Worm (Caenorhabditis elegans) whole organism, L4 larva: ENCODE measurements around the gene nspd-6.
A peak's percentile ranks its signal among the peaks of the same experiment; 100 is the strongest.
"Not testable (repeated sequence)": the region's sequence is repeated elsewhere in the genome, so short reads cannot be mapped to it uniquely, and the experiment has no call there.

Experiments
- F49E8.2 ChIP-seq: sonication (generic microtip); optimal IDR thresholded peaks from 2 replicates; lab custom pipeline; 2016; ENCODE audit warnings: missing compliant biosample characterization, mild to moderate bottlenecking, missing genetic modification characterization, borderline replicate concordance
- R02D3.7 ChIP-seq: fragments of 150-350 bp; sonication (generic microtip); optimal IDR thresholded peaks from 3 replicates; lab custom pipeline; 2014; ENCODE audit warnings: missing biosample characterization, missing genetic modification characterization
- Y48G9A.11 ChIP-seq: fragments of 200-800 bp; sonication (Bioruptor generic); IDR thresholded peaks from 2 replicates; pipeline ENCODE4 v1.3.6; 2022; ENCODE audit warnings: missing genetic modification reagents, missing genetic modification characterization, missing compliant biosample characterization
- ZK337.2 ChIP-seq: fragments of 200-800 bp; sonication (Bioruptor generic); IDR thresholded peaks from 2 replicates; pipeline ENCODE4 v1.3.6; 2022; ENCODE audit warnings: missing genetic modification reagents, missing genetic modification characterization, missing compliant biosample characterization
- ZK546.5 ChIP-seq, 2 experiments: sonication (generic microtip); optimal IDR thresholded peaks; 2 replicates each; lab custom pipeline; 2017; ENCODE audit warnings: missing biosample characterization in 2 of 2, missing genetic modification characterization in 2 of 2
- arid-1 ChIP-seq: fragments of 200-800 bp; sonication (Bioruptor generic); conservative IDR thresholded peaks from 2 replicates; pipeline ENCODE4 v1.3.6; 2022; ENCODE audit warnings: missing genetic modification reagents, missing genetic modification characterization, missing compliant biosample characterization
- attf-4 ChIP-seq: sonication (generic microtip); optimal IDR thresholded peaks from 3 replicates; lab custom pipeline; 2017; ENCODE audit warnings: missing biosample characterization, missing genetic modification characterization
- ceh-44 ChIP-seq: fragments of 200-800 bp; sonication (Bioruptor generic); IDR thresholded peaks from 2 replicates; pipeline ENCODE4 v1.3.6; 2022; ENCODE audit warnings: missing genetic modification reagents, missing genetic modification characterization, missing compliant biosample characterization
- ceh-82 ChIP-seq: sonication (generic microtip); optimal IDR thresholded peaks from 2 replicates; lab custom pipeline; 2017; ENCODE audit warnings: missing biosample characterization, missing genetic modification characterization
- ctbp-1 ChIP-seq: fragments of 200-800 bp; sonication (Bioruptor generic); IDR thresholded peaks from 2 replicates; pipeline ENCODE4 v1.3.6; 2022; ENCODE audit warnings: missing genetic modification reagents, missing genetic modification characterization, missing compliant biosample characterization
- daf-12 ChIP-seq: fragments of 150-350 bp; optimal IDR thresholded peaks from 2 replicates; lab custom pipeline; 2014; ENCODE audit warnings: missing biosample characterization, missing genetic modification reagents, missing genetic modification characterization
- daf-16 ChIP-seq, 3 experiments: sonication (generic microtip); optimal IDR thresholded peaks; 2 replicates each; lab custom pipeline; 2016 to 2017; ENCODE audit warnings: missing genetic modification characterization in 3 of 3, missing genetic modification reagents in 3 of 3, mild to moderate bottlenecking in 2 of 3, missing compliant biosample characterization in 2 of 3, missing biosample characterization in 1 of 3, moderate library complexity in 1 of 3
- dmd-9 ChIP-seq: fragments of 200-800 bp; sonication (Bioruptor generic); IDR thresholded peaks from 2 replicates; pipeline ENCODE4 v1.3.6; 2022; ENCODE audit warnings: missing genetic modification reagents, missing genetic modification characterization, missing compliant biosample characterization
- dpl-1 ChIP-seq: fragments of 150-350 bp; optimal IDR thresholded peaks from 2 replicates; lab custom pipeline; 2014; ENCODE audit warnings: missing biosample characterization, missing genetic modification reagents, missing genetic modification characterization
- duxl-1 ChIP-seq: sonication (generic microtip); optimal IDR thresholded peaks from 2 replicates; lab custom pipeline; 2016; ENCODE audit warnings: mild to moderate bottlenecking, missing genetic modification characterization, moderate library complexity, missing compliant biosample characterization; ENCODE audit not compliant: poor library complexity
- egl-43 ChIP-seq: fragments of 200-800 bp; sonication (Bioruptor generic); IDR thresholded peaks from 2 replicates; pipeline ENCODE4 v1.3.6; 2022; ENCODE audit warnings: missing genetic modification reagents, missing genetic modification characterization, missing compliant biosample characterization
- fkh-10 ChIP-seq: fragments of 150-350 bp; optimal IDR thresholded peaks from 2 replicates; lab custom pipeline; 2014; ENCODE audit warnings: missing biosample characterization, missing genetic modification reagents, missing genetic modification characterization
- fos-1 ChIP-seq: fragments of 150-350 bp; optimal IDR thresholded peaks from 2 replicates; lab custom pipeline; 2014; ENCODE audit warnings: missing biosample characterization, missing genetic modification characterization
- hlh-11 ChIP-seq: fragments of 200-800 bp; sonication (Bioruptor generic); optimal IDR thresholded peaks from 2 replicates; lab custom pipeline; 2018; ENCODE audit warnings: mild to moderate bottlenecking, missing genetic modification characterization, missing compliant biosample characterization
- hlh-30 ChIP-seq: sonication (generic microtip); optimal IDR thresholded peaks from 2 replicates; lab custom pipeline; 2017; ENCODE audit warnings: antibody characterized with exemption, mild to moderate bottlenecking, missing genetic modification characterization, missing compliant biosample characterization; ENCODE audit not compliant: insufficient read depth
- lim-7 ChIP-seq: fragments of 200-800 bp; sonication (Bioruptor generic); IDR thresholded peaks from 2 replicates; pipeline ENCODE4 v1.3.6; 2022; ENCODE audit warnings: missing genetic modification characterization, missing compliant biosample characterization
- lin-13 ChIP-seq: fragments of 150-350 bp; optimal IDR thresholded peaks from 2 replicates; lab custom pipeline; 2014; ENCODE audit warnings: missing biosample characterization, missing genetic modification reagents, missing genetic modification characterization
- lin-15B ChIP-seq: fragments of 150-350 bp; sonication (generic microtip); optimal IDR thresholded peaks from 3 replicates; lab custom pipeline; 2014; ENCODE audit warnings: missing biosample characterization, missing genetic modification characterization
- lin-38 ChIP-seq: fragments of 200-800 bp; sonication (Bioruptor generic); IDR thresholded peaks from 2 replicates; pipeline ENCODE4 v1.3.6; 2022; ENCODE audit warnings: missing genetic modification reagents, missing genetic modification characterization, missing compliant biosample characterization
- lin-39 ChIP-seq: fragments of 150-350 bp; optimal IDR thresholded peaks from 2 replicates; lab custom pipeline; 2014; ENCODE audit warnings: missing biosample characterization, missing genetic modification reagents, missing genetic modification characterization
- lsy-2 ChIP-seq, 2 experiments: fragments of 150-350 bp in 1 of 2; sonication (generic microtip) in 1 of 2; optimal IDR thresholded peaks; 2 replicates each; lab custom pipeline; 2014 to 2017; ENCODE audit warnings: missing biosample characterization in 2 of 2, missing genetic modification characterization in 2 of 2
- madf-5 ChIP-seq, 2 experiments: fragments of 200-800 bp; sonication (Bioruptor generic); IDR thresholded peaks; 2 replicates each; pipeline ENCODE4 v1.3.6; 2022; ENCODE audit warnings: missing compliant biosample characterization in 2 of 2, missing genetic modification characterization in 2 of 2
- madf-9 ChIP-seq: fragments of 200-800 bp; sonication (Bioruptor generic); conservative IDR thresholded peaks from 2 replicates; pipeline ENCODE4 v1.3.6; 2022; ENCODE audit warnings: missing genetic modification reagents, missing genetic modification characterization, missing compliant biosample characterization
- mes-2 ChIP-seq: sonication (generic microtip); optimal IDR thresholded peaks from 2 replicates; lab custom pipeline; 2016; ENCODE audit warnings: missing genotype, mild to moderate bottlenecking, missing genetic modification characterization, missing compliant biosample characterization; ENCODE audit not compliant: poor library complexity, severe bottlenecking
- mxl-3 ChIP-seq: fragments of 200-800 bp; sonication (Bioruptor generic); optimal IDR thresholded peaks from 2 replicates; lab custom pipeline; 2018; ENCODE audit warnings: mild to moderate bottlenecking, missing genetic modification characterization, missing compliant biosample characterization
- nhr-237 ChIP-seq: sonication (generic microtip); optimal IDR thresholded peaks from 2 replicates; lab custom pipeline; 2017; ENCODE audit warnings: missing biosample characterization, missing genetic modification characterization
- nhr-77 ChIP-seq: fragments of 150-350 bp; optimal IDR thresholded peaks from 2 replicates; lab custom pipeline; 2014; ENCODE audit warnings: missing biosample characterization, missing genetic modification characterization
- pha-4 ChIP-seq, 2 experiments: fragments of 150-350 bp in 1 of 2; fragments of 200-800 bp in 1 of 2; sonication (Bioruptor generic) in 1 of 2; IDR thresholded peaks in 1 of 2; optimal IDR thresholded peaks in 1 of 2; 2 replicates each; pipeline versions ENCODE4 v1.3.6 to Lab custom; 2014 to 2022; ENCODE audit warnings: missing genetic modification characterization in 2 of 2, missing genetic modification reagents in 2 of 2, missing biosample characterization in 1 of 2, missing compliant biosample characterization in 1 of 2
- pqm-1 ChIP-seq: sonication (generic microtip); optimal IDR thresholded peaks from 2 replicates; lab custom pipeline; 2017; ENCODE audit warnings: missing biosample characterization, missing genetic modification characterization
- rbr-2 ChIP-seq: sonication (generic microtip); optimal IDR thresholded peaks from 2 replicates; lab custom pipeline; 2016; ENCODE audit warnings: missing genotype, missing genetic modification characterization, missing compliant biosample characterization
- saeg-2 ChIP-seq: fragments of 200-800 bp; sonication (Bioruptor generic); IDR thresholded peaks from 2 replicates; pipeline ENCODE4 v1.3.6; 2022; ENCODE audit warnings: missing genetic modification reagents, missing genetic modification characterization, missing compliant biosample characterization
- sdz-12 ChIP-seq: fragments of 200-800 bp; sonication (Bioruptor generic); optimal IDR thresholded peaks from 2 replicates; lab custom pipeline; 2018; ENCODE audit warnings: mild to moderate bottlenecking, missing genetic modification characterization, missing compliant biosample characterization
- snpc-1.2 ChIP-seq: fragments of 200-800 bp; sonication (Bioruptor generic); IDR thresholded peaks from 2 replicates; pipeline ENCODE4 v1.3.6; 2022; ENCODE audit warnings: missing genetic modification reagents, missing genetic modification characterization, missing compliant biosample characterization
- tag-97 ChIP-seq: fragments of 200-800 bp; sonication (Bioruptor generic); IDR thresholded peaks from 2 replicates; pipeline ENCODE4 v1.3.6; 2022; ENCODE audit warnings: missing genetic modification characterization, missing compliant biosample characterization
- vab-7 ChIP-seq: fragments of 200-800 bp; sonication (Bioruptor generic); IDR thresholded peaks from 2 replicates; pipeline ENCODE4 v1.3.6; 2022; ENCODE audit warnings: missing genetic modification reagents, missing genetic modification characterization, missing compliant biosample characterization
- zag-1 ChIP-seq: fragments of 150-350 bp; optimal IDR thresholded peaks from 2 replicates; lab custom pipeline; 2014; ENCODE audit warnings: missing biosample characterization, missing genetic modification characterization
- zfp-3 ChIP-seq: fragments of 200-800 bp; sonication (Bioruptor generic); conservative IDR thresholded peaks from 2 replicates; pipeline ENCODE4 v1.3.6; 2022; ENCODE audit warnings: missing genetic modification reagents, missing genetic modification characterization, missing compliant biosample characterization
- ztf-11 ChIP-seq: fragments of 150-350 bp; optimal IDR thresholded peaks from 2 replicates; lab custom pipeline; 2014; ENCODE audit warnings: missing biosample characterization, missing genetic modification characterization

Gene nspd-6

DNA sequence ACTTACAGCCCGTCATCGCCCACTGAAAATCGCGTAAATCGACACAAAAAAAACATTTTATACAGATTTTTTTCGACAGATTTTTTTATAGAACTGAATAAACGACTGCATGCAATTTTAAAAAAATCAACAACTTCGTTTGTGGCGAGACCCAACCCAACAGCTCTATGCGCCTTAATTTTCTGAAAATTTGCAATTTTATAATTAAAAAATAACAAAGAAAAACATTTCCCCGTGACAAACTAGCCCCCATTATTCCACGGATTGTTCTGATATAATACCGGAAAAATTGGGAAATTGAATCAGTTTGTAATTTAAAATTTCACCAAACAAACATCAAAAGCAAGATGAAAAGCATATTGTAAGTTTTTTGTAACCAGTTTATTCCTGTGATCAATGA, 504 bp upstream of the nspd-6 start, which contains the start of gene ptp-5.1:
ptp-5.1 (plus strand) TSS at position 301 of the 400 bp plus-strand sequence.
- TF ChIP-seq duxl-1, result no peak
- TF ChIP-seq lin-15B (tag; lab: Kevin White, UChicago), result no peak
- TF ChIP-seq daf-12 (tag; lab: Kevin White, UChicago), result no peak
- no peak for TF ChIP-seq saeg-2

DNA sequence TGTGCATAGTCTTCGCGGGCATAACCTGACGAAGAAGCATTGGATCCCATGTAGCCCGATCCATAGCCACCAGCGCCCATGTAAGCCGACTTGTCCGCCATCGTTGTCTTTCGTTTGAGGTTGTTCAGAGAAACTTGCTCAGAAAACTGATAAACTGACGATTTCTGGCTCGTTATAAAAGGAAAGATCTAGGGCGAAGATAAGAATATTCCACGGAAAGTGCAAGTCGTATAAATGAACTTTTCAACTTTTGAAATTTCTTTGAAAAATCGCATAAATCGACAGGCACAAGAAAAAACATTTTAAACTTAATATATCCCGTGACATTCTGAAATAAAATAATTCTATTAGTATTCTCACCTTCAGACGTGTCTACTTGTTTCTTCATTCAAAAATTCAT, 2.6 kb downstream of the nspd-6 start, which contains the start of the genes nspd-3 and C24D10.2:
nspd-3 (minus strand) TSS at position 101 of the 400 bp plus-strand sequence.
C24D10.2 (plus strand) TSS at position 399 of the 400 bp plus-strand sequence.
- not testable (repeated sequence) for TF ChIP-seq mxl-3 (GFP tag; lab: Kevin White, UChicago); sdz-12; madf-5 (GFP tag; IDR thresholded peaks at IDR 0.05; lab: Robert Waterston, UW)
- TF ChIP-seq, all 104 proteins: peak for 0; not testable (repeated sequence) for 104

DNA sequence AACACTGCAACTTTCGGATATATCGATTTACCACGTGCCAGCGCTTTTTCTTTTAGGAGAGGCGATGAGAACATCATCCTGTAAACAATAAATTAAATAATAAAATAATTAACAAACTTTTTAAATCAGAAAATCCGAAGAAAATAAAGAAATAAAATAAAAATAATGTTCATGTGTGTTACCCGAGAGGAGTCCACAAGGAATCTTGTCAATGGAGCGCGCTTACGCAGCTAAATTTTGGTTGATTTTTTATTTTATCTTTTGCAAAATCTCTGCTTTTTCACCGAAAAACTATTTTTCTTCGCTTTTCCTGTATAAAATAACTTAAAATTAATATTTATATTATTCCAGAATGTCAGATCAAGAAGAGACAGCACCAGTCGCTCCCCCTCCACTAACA, 5.4 kb downstream of the nspd-6 start, which contains the start of the genes C24D10.6 and C24D10.4:
C24D10.6 (minus strand) TSS at position 78 of the 400 bp plus-strand sequence.
C24D10.4 (plus strand) TSS at position 352 of the 400 bp plus-strand sequence.
- no peak for TF ChIP-seq nhr-237
- peak; percentile 59; the same call in 1 of the 2 replicates for TF ChIP-seq snpc-1.2 (GFP tag; lab: Robert Waterston, UW)
- no peak for TF ChIP-seq lin-13 (GFP tag; lab: Kevin White, UChicago)
- peak in 1 of 2 experiments; percentile 83 for TF ChIP-seq lsy-2 (tag; optimal IDR thresholded peaks at IDR 0.05; lab: Kevin White, UChicago)
- no peak for TF ChIP-seq tag-97 (GFP tag; lab: Robert Waterston, UW)
- no peak for TF ChIP-seq pqm-1
- TF ChIP-seq mes-2 (tag; lab: Kevin White, UChicago), result peak; percentile 74
- TF ChIP-seq rbr-2 (tag; lab: Kevin White, UChicago), result peak; percentile 17
- peak; percentile 91 for TF ChIP-seq lin-38
- TF ChIP-seq ZK337.2 (GFP tag; lab: Robert Waterston, UW), result no peak
- no peak for TF ChIP-seq egl-43
- TF ChIP-seq attf-4, result no peak
- TF ChIP-seq lin-39 (tag; lab: Kevin White, UChicago), result no peak
- TF ChIP-seq hlh-30 (tag; lab: Kevin White, UChicago), result peak; percentile 14
- TF ChIP-seq fos-1 (tag; lab: Kevin White, UChicago), result no peak
- no peak for TF ChIP-seq zag-1 (tag; lab: Kevin White, UChicago)
- no peak for TF ChIP-seq daf-12 (tag; lab: Kevin White, UChicago)
- TF ChIP-seq pha-4 (GFP tag; IDR thresholded peaks at IDR 0.05; lab: Robert Waterston, UW), result no peak
- no peak for TF ChIP-seq pha-4 (tag; optimal IDR thresholded peaks at IDR 0.05; lab: Kevin White, UChicago)
- TF ChIP-seq R02D3.7, result no peak
- no peak for TF ChIP-seq ceh-44
- TF ChIP-seq fkh-10 (GFP tag; lab: Kevin White, UChicago), result no peak
- TF ChIP-seq F49E8.2 (tag; lab: Kevin White, UChicago), result no peak
- no peak for TF ChIP-seq hlh-11 (tag; lab: Kevin White, UChicago)
- peak; percentile 61 for TF ChIP-seq dpl-1 (GFP tag; lab: Kevin White, UChicago)
- no peak for TF ChIP-seq madf-9 (GFP tag; lab: Robert Waterston, UW)
- no peak for TF ChIP-seq ctbp-1 (GFP tag; lab: Robert Waterston, UW)
- peak; percentile 11 for TF ChIP-seq nhr-77 (tag; lab: Kevin White, UChicago)
- TF ChIP-seq ztf-11 (tag; lab: Kevin White, UChicago), result no peak
- TF ChIP-seq ceh-82 (tag; lab: Kevin White, UChicago), result no peak

DNA sequence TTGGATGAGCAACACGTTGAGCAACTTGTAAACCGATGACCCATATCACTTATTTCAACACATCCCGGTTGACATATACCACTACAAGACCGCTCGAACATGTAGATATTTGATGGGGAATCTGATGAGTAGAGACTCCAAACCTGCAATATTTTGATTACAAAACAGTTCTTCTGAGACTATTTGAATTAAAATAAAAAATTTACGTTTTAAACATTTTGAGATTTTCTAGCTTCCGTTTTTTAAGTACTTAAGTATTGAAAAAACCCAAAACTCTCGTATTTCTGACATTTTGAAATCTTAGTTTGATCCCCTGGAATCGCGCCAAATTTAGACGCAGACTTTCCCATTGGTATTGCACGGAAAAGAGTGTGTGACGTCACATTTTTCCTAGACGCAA, 8.3 kb downstream of the nspd-6 start, which contains the start of gene C24D10.49:
C24D10.49 (minus strand) TSS at position 101 of the 400 bp plus-strand sequence.
- TF ChIP-seq Y48G9A.11 (GFP tag; lab: Robert Waterston, UW) (no peak), pha-4 (GFP tag; IDR thresholded peaks at IDR 0.05; lab: Robert Waterston, UW) (no peak), pha-4 (tag; optimal IDR thresholded peaks at IDR 0.05; lab: Kevin White, UChicago) (no peak), ZK546.5 (tag; optimal IDR thresholded peaks at IDR 0.05; lab: Kevin White, UChicago) (no peak), zfp-3 (GFP tag; lab: Robert Waterston, UW) (no peak), vab-7 (GFP tag; lab: Robert Waterston, UW) (no peak), lim-7 (GFP tag; lab: Robert Waterston, UW) (no peak), daf-12 (tag; lab: Kevin White, UChicago) (no peak), daf-16 (GFP tag; optimal IDR thresholded peaks at IDR 0.05; lab: Kevin White, UChicago) (no peak), daf-16 (tag; optimal IDR thresholded peaks at IDR 0.05; lab: Kevin White, UChicago) (no peak), dmd-9 (GFP tag; lab: Robert Waterston, UW) (no peak), arid-1 (GFP tag; lab: Robert Waterston, UW) (no peak)
